Worm (Caenorhabditis elegans) whole organism, young adult: Measurements from ENCODE around the gene F44G4.1.

ENCODE experiments used
- F55B11.4 ChIP-seq: sonication (generic microtip); optimal IDR thresholded peaks from 2 replicates; lab custom pipeline; 2016; ENCODE audit warnings: missing compliant biosample characterization, missing genetic modification characterization, borderline replicate concordance; ENCODE audit not compliant: insufficient read depth
- T07F8.4 ChIP-seq: sonication (generic microtip); optimal IDR thresholded peaks from 2 replicates; lab custom pipeline; 2016; ENCODE audit warnings: mild to moderate bottlenecking, missing genetic modification characterization, moderate library complexity, missing compliant biosample characterization
- Y53G8AR.9 ChIP-seq: fragments of 200-800 bp; sonication (Bioruptor generic); conservative IDR thresholded peaks from 2 replicates; pipeline ENCODE4 v1.3.6; 2022; ENCODE audit warnings: missing genetic modification reagents, missing genetic modification characterization, missing compliant biosample characterization
- Y79H2A.3 ChIP-seq: fragments of 200-800 bp; sonication (Bioruptor generic); conservative IDR thresholded peaks from 2 replicates; pipeline ENCODE4 v1.3.6; 2022; ENCODE audit warnings: missing genetic modification reagents, missing genetic modification characterization, missing compliant biosample characterization
- Y95B8A.8 ChIP-seq: fragments of 200-800 bp; sonication (Bioruptor generic); IDR thresholded peaks from 2 replicates; pipeline ENCODE4 v1.3.6; 2022; ENCODE audit warnings: missing genetic modification reagents, missing genetic modification characterization, missing compliant biosample characterization
- ZK185.1 ChIP-seq: sonication (generic microtip); optimal IDR thresholded peaks from 2 replicates; lab custom pipeline; 2016; ENCODE audit warnings: mild to moderate bottlenecking, missing genetic modification characterization, missing compliant biosample characterization; ENCODE audit not compliant: poor library complexity, severe bottlenecking
- aptf-3 ChIP-seq: fragments of 200-800 bp; sonication (Bioruptor generic); IDR thresholded peaks from 2 replicates; pipeline ENCODE4 v1.3.6; 2022; ENCODE audit warnings: missing genetic modification characterization, missing compliant biosample characterization
- atf-7 ChIP-seq: sonication (generic microtip); optimal IDR thresholded peaks from 2 replicates; lab custom pipeline; 2017; ENCODE audit warnings: mild to moderate bottlenecking, missing genetic modification characterization, missing compliant biosample characterization
- athp-1 ChIP-seq: sonication (generic microtip); optimal IDR thresholded peaks from 2 replicates; lab custom pipeline; 2017; ENCODE audit warnings: mild to moderate bottlenecking, missing genetic modification characterization, missing compliant biosample characterization
- attf-6 ChIP-seq: fragments of 200-800 bp; sonication (Bioruptor generic); IDR thresholded peaks from 2 replicates; pipeline ENCODE4 v1.3.6; 2022; ENCODE audit warnings: missing genetic modification reagents, missing genetic modification characterization, missing compliant biosample characterization
- bed-2 ChIP-seq: fragments of 200-800 bp; sonication (Bioruptor generic); IDR thresholded peaks from 2 replicates; pipeline ENCODE4 v1.3.6; 2022; ENCODE audit warnings: missing genetic modification reagents, missing genetic modification characterization, missing compliant biosample characterization
- chd-7 ChIP-seq: sonication (generic microtip); optimal IDR thresholded peaks from 2 replicates; lab custom pipeline; 2016; ENCODE audit warnings: mild to moderate bottlenecking, missing genetic modification characterization, moderate library complexity, missing compliant biosample characterization
- die-1 ChIP-seq: sonication (generic microtip); optimal IDR thresholded peaks from 2 replicates; lab custom pipeline; 2016; ENCODE audit warnings: missing genotype, mild to moderate bottlenecking, missing genetic modification characterization, missing compliant biosample characterization
- dpff-1 ChIP-seq: sonication (generic microtip); optimal IDR thresholded peaks from 2 replicates; lab custom pipeline; 2017; ENCODE audit warnings: mild to moderate bottlenecking, missing genetic modification characterization, missing compliant biosample characterization
- dpl-1 ChIP-seq: fragments of 150-350 bp; optimal IDR thresholded peaks from 2 replicates; lab custom pipeline; 2014; ENCODE audit warnings: missing biosample characterization, missing genetic modification reagents, missing genetic modification characterization
- egl-44 ChIP-seq: fragments of 200-800 bp; sonication (Bioruptor generic); IDR thresholded peaks from 2 replicates; pipeline ENCODE4 v1.3.6; 2022; ENCODE audit warnings: missing genetic modification reagents, missing genetic modification characterization, missing compliant biosample characterization
- ets-4 ChIP-seq: fragments of 200-800 bp; sonication (Bioruptor generic); optimal IDR thresholded peaks from 2 replicates; lab custom pipeline; 2018; ENCODE audit warnings: mild to moderate bottlenecking, missing genetic modification characterization, missing compliant biosample characterization
- fkh-3 ChIP-seq: sonication (generic microtip); optimal IDR thresholded peaks from 2 replicates; lab custom pipeline; 2016; ENCODE audit warnings: mild to moderate bottlenecking, missing genetic modification characterization, missing compliant biosample characterization
- him-1 ChIP-seq: sonication (generic microtip); optimal IDR thresholded peaks from 2 replicates; lab custom pipeline; 2016; ENCODE audit warnings: missing genotype, missing genetic modification reagents, missing genetic modification characterization, missing compliant biosample characterization
- hlh-26 ChIP-seq: fragments of 200-800 bp; sonication (Bioruptor generic); conservative IDR thresholded peaks from 2 replicates; pipeline ENCODE4 v1.3.6; 2022; ENCODE audit warnings: missing genetic modification reagents, missing genetic modification characterization, missing compliant biosample characterization
- hmg-1.2 ChIP-seq: fragments of 200-800 bp; sonication (Bioruptor generic); IDR thresholded peaks from 2 replicates; pipeline ENCODE4 v1.3.6; 2022; ENCODE audit warnings: missing genetic modification reagents, missing genetic modification characterization, missing compliant biosample characterization
- hrde-1 ChIP-seq: sonication (generic microtip); optimal IDR thresholded peaks from 2 replicates; lab custom pipeline; 2016; ENCODE audit warnings: missing genetic modification characterization, mild to moderate bottlenecking, missing compliant biosample characterization, moderate library complexity, missing genotype, missing genetic modification reagents, borderline replicate concordance
- lin-54 ChIP-seq: fragments of 200-800 bp; sonication (Bioruptor generic); optimal IDR thresholded peaks from 2 replicates; lab custom pipeline; 2018; ENCODE audit warnings: mild to moderate bottlenecking, missing genetic modification characterization, missing compliant biosample characterization
- lir-1 ChIP-seq: fragments of 200-800 bp; sonication (Bioruptor generic); conservative IDR thresholded peaks from 2 replicates; pipeline ENCODE4 v1.3.6; 2022; ENCODE audit warnings: missing genetic modification reagents, missing genetic modification characterization, missing compliant biosample characterization
- lsl-1 ChIP-seq: fragments of 200-800 bp; sonication (Bioruptor generic); optimal IDR thresholded peaks from 2 replicates; lab custom pipeline; 2018; ENCODE audit warnings: mild to moderate bottlenecking, missing genetic modification characterization, moderate library complexity, missing compliant biosample characterization
- madf-6 ChIP-seq: fragments of 200-800 bp; sonication (Bioruptor generic); IDR thresholded peaks from 2 replicates; pipeline ENCODE4 v1.3.6; 2022; ENCODE audit warnings: missing genetic modification reagents, missing genetic modification characterization, missing compliant biosample characterization
- mxl-1 ChIP-seq: sonication (generic microtip); optimal IDR thresholded peaks from 2 replicates; lab custom pipeline; 2016; ENCODE audit warnings: missing genetic modification characterization, missing compliant biosample characterization
- nfya-2 ChIP-seq: fragments of 200-800 bp; sonication (Bioruptor generic); IDR thresholded peaks from 2 replicates; pipeline ENCODE4 v1.3.6; 2022; ENCODE audit warnings: missing genetic modification reagents, missing genetic modification characterization, missing compliant biosample characterization
- nhr-179 ChIP-seq: sonication (generic microtip); optimal IDR thresholded peaks from 2 replicates; lab custom pipeline; 2016; ENCODE audit warnings: mild to moderate bottlenecking, missing genetic modification characterization, missing compliant biosample characterization
- nhr-27 ChIP-seq: fragments of 200-800 bp; sonication (Bioruptor generic); optimal IDR thresholded peaks from 2 replicates; lab custom pipeline; 2018; ENCODE audit warnings: mild to moderate bottlenecking, missing genetic modification characterization, moderate library complexity, missing compliant biosample characterization
- nhr-90 ChIP-seq: sonication (generic microtip); optimal IDR thresholded peaks from 2 replicates; lab custom pipeline; 2016; ENCODE audit warnings: missing genotype, mild to moderate bottlenecking, missing genetic modification characterization, missing compliant biosample characterization
- repo-1 ChIP-seq: sonication (generic microtip); optimal IDR thresholded peaks from 2 replicates; lab custom pipeline; 2017; ENCODE audit warnings: mild to moderate bottlenecking, missing genetic modification characterization, missing compliant biosample characterization
- sea-2 ChIP-seq: fragments of 200-800 bp; sonication (Bioruptor generic); IDR thresholded peaks from 2 replicates; pipeline ENCODE4 v1.3.6; 2022; ENCODE audit warnings: missing genetic modification characterization, missing compliant biosample characterization
- snpc-1.3 ChIP-seq: sonication (generic microtip); optimal IDR thresholded peaks from 2 replicates; lab custom pipeline; 2017; ENCODE audit warnings: missing genetic modification characterization, mild to moderate bottlenecking, missing compliant biosample characterization, antibody characterized with exemption, moderate library complexity, missing genotype, missing genetic modification reagents; ENCODE audit not compliant: insufficient read depth
- unc-130 ChIP-seq: sonication (generic microtip); optimal IDR thresholded peaks from 2 replicates; lab custom pipeline; 2016; ENCODE audit warnings: missing genetic modification reagents, missing genetic modification characterization, missing compliant biosample characterization
- zfh-2 ChIP-seq: fragments of 200-800 bp; sonication (Bioruptor generic); conservative IDR thresholded peaks from 2 replicates; pipeline ENCODE4 v1.3.6; 2022; ENCODE audit warnings: missing genetic modification reagents, missing genetic modification characterization, missing compliant biosample characterization
- ztf-22 ChIP-seq: fragments of 200-800 bp; sonication (Bioruptor generic); optimal IDR thresholded peaks from 2 replicates; lab custom pipeline; 2018; ENCODE audit warnings: mild to moderate bottlenecking, missing genetic modification characterization, moderate library complexity, missing compliant biosample characterization
- ztf-28 ChIP-seq: fragments of 200-800 bp; sonication (Bioruptor generic); IDR thresholded peaks from 2 replicates; pipeline ENCODE4 v1.3.6; 2022; ENCODE audit warnings: missing genetic modification reagents, missing genetic modification characterization, missing compliant biosample characterization
- ztf-3 ChIP-seq: fragments of 200-800 bp; sonication (Bioruptor generic); optimal IDR thresholded peaks from 2 replicates; lab custom pipeline; 2018; ENCODE audit warnings: mild to moderate bottlenecking, missing genetic modification characterization, missing compliant biosample characterization

Gene F44G4.1

ce11 chrII:8951270-8951669 lies 43.2 kb upstream of the F44G4.1 start:
- TF ChIP-seq athp-1 (tag; lab: Kevin White, UChicago) (no peak), ZK185.1 (tag; lab: Kevin White, UChicago) (no peak), ztf-28 (GFP tag; lab: Robert Waterston, UW) (no peak), lsl-1 (GFP tag; lab: Kevin White, UChicago) (no peak), nhr-27 (no peak), dpff-1 (no peak), fkh-3 (tag; lab: Kevin White, UChicago) (no peak), aptf-3 (GFP tag; lab: Robert Waterston, UW) (no peak), egl-44 (GFP tag; lab: Robert Waterston, UW) (no peak), unc-130 (GFP tag; lab: Kevin White, UChicago) (no peak), dpl-1 (no peak), ets-4 (GFP tag; lab: Kevin White, UChicago) (no peak), lin-54 (no peak), hlh-26 (GFP tag; lab: Robert Waterston, UW) (no peak), hmg-1.2 (no peak)

ce11 chrII:8953703-8954102 lies 40.7 kb upstream of the F44G4.1 start:
- TF ChIP-seq sea-2 (GFP tag; lab: Robert Waterston, UW) (no peak), ztf-3 (no peak), madf-6 (GFP tag; lab: Robert Waterston, UW) (no peak), F55B11.4 (tag; lab: Kevin White, UChicago) (no peak), Y79H2A.3 (GFP tag; lab: Robert Waterston, UW) (no peak), nfya-2 (no peak), bed-2 (GFP tag; lab: Robert Waterston, UW) (no peak), him-1 (tag; lab: Kevin White, UChicago) (no peak), chd-7 (tag; lab: Kevin White, UChicago) (no peak), mxl-1 (tag; lab: Kevin White, UChicago) (no peak), repo-1 (tag; lab: Kevin White, UChicago) (no peak), snpc-1.3 (tag; lab: Kevin White, UChicago) (no peak), nhr-90 (no peak), hrde-1 (tag; lab: Kevin White, UChicago) (no peak), T07F8.4 (tag; lab: Kevin White, UChicago) (no peak), atf-7 (no peak), nhr-179 (no peak), lir-1 (no peak), Y53G8AR.9 (GFP tag; lab: Robert Waterston, UW) (no peak), attf-6 (GFP tag; lab: Robert Waterston, UW) (no peak)
- TF ChIP-seq, all 124 proteins: peak for 0

- TF ChIP-seq ztf-22 (GFP tag; lab: Kevin White, UChicago) (no peak), Y95B8A.8 (GFP tag; lab: Robert Waterston, UW) (no peak), die-1 (tag; lab: Kevin White, UChicago) (no peak), lir-1 (no peak), zfh-2 (no peak), madf-6 (GFP tag; lab: Robert Waterston, UW) (no peak)
These were observed 37.5 kb upstream of the F44G4.1 start for ce11 chrII:8956896-8957295.
